Worm (Caenorhabditis elegans) whole organism, mixed stage, embryonic: ENCODE measurements around the gene srx-111.

Experiments used
- M03D4.4 ChIP-seq: sonication (generic microtip); optimal IDR thresholded peaks from 2 replicates; lab custom pipeline; 2017; ENCODE audit warnings: mild to moderate bottlenecking, missing genetic modification characterization, missing compliant biosample characterization
- bed-3 ChIP-seq: fragments of 200-800 bp; sonication (Bioruptor generic); optimal IDR thresholded peaks from 3 replicates; lab custom pipeline; 2018; ENCODE audit warnings: mild to moderate bottlenecking, missing genetic modification characterization, moderate library complexity, missing compliant biosample characterization
- blmp-1 ChIP-seq: fragments of 150-350 bp; optimal IDR thresholded peaks from 2 replicates; lab custom pipeline; 2014; ENCODE audit warnings: missing biosample characterization, missing genetic modification characterization
- ceh-39 ChIP-seq: fragments of 150-350 bp; optimal IDR thresholded peaks from 2 replicates; lab custom pipeline; 2014; ENCODE audit warnings: missing biosample characterization, missing genetic modification characterization
- ces-1 ChIP-seq: fragments of 150-350 bp; optimal IDR thresholded peaks from 2 replicates; lab custom pipeline; 2014; ENCODE audit warnings: missing biosample characterization, missing genetic modification reagents, missing genetic modification characterization
- cnd-1 ChIP-seq: fragments of 200-800 bp; sonication (Bioruptor generic); optimal IDR thresholded peaks from 2 replicates; lab custom pipeline; 2018; ENCODE audit warnings: mild to moderate bottlenecking, missing genetic modification characterization, missing compliant biosample characterization
- drap-1 ChIP-seq: fragments of 200-800 bp; sonication (Bioruptor generic); optimal IDR thresholded peaks from 3 replicates; lab custom pipeline; 2018; ENCODE audit warnings: mild to moderate bottlenecking, missing genetic modification characterization, missing compliant biosample characterization
- elt-1 ChIP-seq: sonication (generic microtip); optimal IDR thresholded peaks from 2 replicates; lab custom pipeline; 2017; ENCODE audit warnings: missing genetic modification characterization, mild to moderate bottlenecking, missing compliant biosample characterization, antibody characterized with exemption, moderate library complexity, borderline replicate concordance; ENCODE audit not compliant: insufficient read depth
- elt-3 ChIP-seq: fragments of 150-350 bp; optimal IDR thresholded peaks from 2 replicates; lab custom pipeline; 2014; ENCODE audit warnings: missing biosample characterization, missing genetic modification characterization
- flh-1 ChIP-seq: fragments of 200-800 bp; sonication (Bioruptor generic); optimal IDR thresholded peaks from 2 replicates; lab custom pipeline; 2018; ENCODE audit warnings: mild to moderate bottlenecking, missing genetic modification characterization, moderate library complexity, missing compliant biosample characterization
- ham-2 ChIP-seq: fragments of 200-800 bp; sonication (Bioruptor generic); optimal IDR thresholded peaks from 2 replicates; lab custom pipeline; 2018; ENCODE audit warnings: mild to moderate bottlenecking, missing genetic modification characterization, missing compliant biosample characterization
- hlh-1 ChIP-seq: fragments of 150-350 bp; optimal IDR thresholded peaks from 2 replicates; lab custom pipeline; 2014; ENCODE audit warnings: missing biosample characterization, missing genetic modification reagents, missing genetic modification characterization
- lin-13 ChIP-seq: fragments of 150-350 bp; optimal IDR thresholded peaks from 2 replicates; lab custom pipeline; 2014; ENCODE audit warnings: missing biosample characterization, missing genetic modification characterization
- lin-32 ChIP-seq: fragments of 200-800 bp; sonication (Bioruptor generic); optimal IDR thresholded peaks from 2 replicates; lab custom pipeline; 2018; ENCODE audit warnings: mild to moderate bottlenecking, missing genetic modification characterization, missing compliant biosample characterization
- lsy-2 ChIP-seq: fragments of 150-350 bp; optimal IDR thresholded peaks from 2 replicates; lab custom pipeline; 2014; ENCODE audit warnings: missing biosample characterization, missing genetic modification characterization
- mep-1 ChIP-seq: fragments of 150-350 bp; optimal IDR thresholded peaks from 2 replicates; lab custom pipeline; 2017; ENCODE audit warnings: missing biosample characterization, missing genetic modification reagents, missing genetic modification characterization, inconsistent platforms
- mls-2 ChIP-seq: sonication (generic microtip); optimal IDR thresholded peaks from 2 replicates; lab custom pipeline; 2016; ENCODE audit warnings: mild to moderate bottlenecking, missing genetic modification characterization, moderate library complexity, missing compliant biosample characterization
- nhr-12 ChIP-seq: fragments of 150-350 bp; optimal IDR thresholded peaks from 2 replicates; lab custom pipeline; 2014; ENCODE audit warnings: missing biosample characterization, missing genetic modification characterization
- nhr-2 ChIP-seq: fragments of 150-350 bp; optimal IDR thresholded peaks from 2 replicates; lab custom pipeline; 2014; ENCODE audit warnings: missing biosample characterization, missing genetic modification characterization
- nhr-237 ChIP-seq: fragments of 150-350 bp; optimal IDR thresholded peaks from 2 replicates; lab custom pipeline; 2014; ENCODE audit warnings: missing biosample characterization, missing genetic modification characterization
- nhr-76 ChIP-seq: sonication (generic microtip); optimal IDR thresholded peaks from 2 replicates; lab custom pipeline; 2017; ENCODE audit warnings: missing biosample characterization, missing genetic modification characterization
- pha-4 ChIP-seq: fragments of 150-350 bp; optimal IDR thresholded peaks from 2 replicates; lab custom pipeline; 2018; ENCODE audit warnings: missing biosample characterization, missing genetic modification reagents, missing genetic modification characterization
- sem-2 ChIP-seq: fragments of 200-800 bp; sonication (Bioruptor generic); optimal IDR thresholded peaks from 2 replicates; lab custom pipeline; 2018; ENCODE audit warnings: mild to moderate bottlenecking, missing genetic modification characterization, missing compliant biosample characterization
- snpc-4 ChIP-seq: fragments of 150-350 bp; optimal IDR thresholded peaks from 2 replicates; lab custom pipeline; 2014; ENCODE audit warnings: missing biosample characterization, missing genetic modification characterization
- sptf-1 ChIP-seq: sonication (generic microtip); optimal IDR thresholded peaks from 2 replicates; lab custom pipeline; 2017; ENCODE audit warnings: mild to moderate bottlenecking, missing genetic modification characterization, moderate library complexity, missing compliant biosample characterization
- tbx-8 ChIP-seq: fragments of 200-800 bp; sonication (Bioruptor generic); optimal IDR thresholded peaks from 2 replicates; lab custom pipeline; 2018; ENCODE audit warnings: mild to moderate bottlenecking, missing genetic modification characterization, moderate library complexity, missing compliant biosample characterization
- unc-120 ChIP-seq: sonication (generic microtip); optimal IDR thresholded peaks from 2 replicates; lab custom pipeline; 2017; ENCODE audit warnings: missing genetic modification characterization, missing compliant biosample characterization; ENCODE audit not compliant: poor library complexity, severe bottlenecking
- unc-39 ChIP-seq: fragments of 150-350 bp; optimal IDR thresholded peaks from 2 replicates; lab custom pipeline; 2014; ENCODE audit warnings: missing biosample characterization, missing genetic modification characterization
- unc-62 ChIP-seq: fragments of 150-350 bp; optimal IDR thresholded peaks from 2 replicates; lab custom pipeline; 2014; ENCODE audit warnings: missing biosample characterization, missing genetic modification reagents, missing genetic modification characterization
- ztf-11 ChIP-seq: fragments of 150-350 bp; optimal IDR thresholded peaks from 2 replicates; lab custom pipeline; 2014; ENCODE audit warnings: missing biosample characterization, missing genetic modification characterization

The srx-111 gene

ce11 chrII:3764486-3764885 lies 6.9 kb downstream of the srx-111 start, which contains the start of gene srx-112:
Gene srx-112, minus strand, starts transcription at chrII:3764586.
- TF ChIP-seq ham-2: no peak
- no peak for TF ChIP-seq blmp-1
- no peak for TF ChIP-seq tbx-8
- no peak for TF ChIP-seq elt-3 (tag; lab: Kevin White, UChicago)
- TF ChIP-seq lsy-2 (tag; lab: Kevin White, UChicago): no peak

DNA sequence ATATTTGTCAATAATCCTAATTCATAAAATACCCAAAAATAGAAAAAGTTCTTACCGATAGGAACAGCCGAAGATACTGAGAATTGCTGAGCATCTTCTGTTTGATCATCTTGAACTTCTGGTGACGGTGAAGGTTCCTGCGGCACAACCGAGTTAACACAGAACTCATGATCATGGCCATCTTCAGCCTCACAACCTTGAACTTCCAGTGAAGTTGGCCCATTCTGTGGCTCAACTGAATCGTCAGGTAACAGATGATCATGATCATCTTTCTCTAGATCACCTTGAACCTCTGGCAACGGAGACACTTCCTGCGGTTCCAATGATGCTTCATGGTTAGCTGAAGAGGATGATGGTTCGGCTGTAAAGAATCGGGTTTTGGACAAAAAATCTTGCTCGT lies 14.0 kb downstream of the srx-111 start:
- TF ChIP-seq lsy-2 (tag; lab: Kevin White, UChicago) (no peak), sptf-1 (tag; lab: Kevin White, UChicago) (no peak), nhr-12 (tag; lab: Kevin White, UChicago) (no peak), nhr-2 (tag; lab: Kevin White, UChicago) (no peak), M03D4.4 (tag; lab: Kevin White, UChicago) (no peak), unc-39 (tag; lab: Kevin White, UChicago) (no peak), bed-3 (GFP tag; lab: Kevin White, UChicago) (no peak), sem-2 (GFP tag; lab: Kevin White, UChicago) (no peak), nhr-76 (tag; lab: Kevin White, UChicago) (no peak), hlh-1 (tag; lab: Kevin White, UChicago) (no peak), pha-4 (tag; lab: Kevin White, UChicago) (no peak), ham-2 (no peak), unc-62 (GFP tag; lab: Kevin White, UChicago) (no peak), ces-1 (GFP tag; lab: Kevin White, UChicago) (no peak), blmp-1 (no peak)

ce11 chrII:3773130-3773529 lies 15.5 kb downstream of the srx-111 start, which contains the start of gene T24E12.10:
Gene T24E12.10, minus strand, starts transcription at chrII:3773230.
- TF ChIP-seq drap-1 (GFP tag; lab: Kevin White, UChicago): no peak
- no peak for TF ChIP-seq mep-1 (tag; lab: Kevin White, UChicago)
- no peak for TF ChIP-seq ham-2
- TF ChIP-seq lin-32: no peak
- no peak for TF ChIP-seq lin-13 (tag; lab: Kevin White, UChicago)
- no peak for TF ChIP-seq flh-1
- TF ChIP-seq mls-2 (tag; lab: Kevin White, UChicago): no peak
- no peak for TF ChIP-seq elt-3 (tag; lab: Kevin White, UChicago)

DNA sequence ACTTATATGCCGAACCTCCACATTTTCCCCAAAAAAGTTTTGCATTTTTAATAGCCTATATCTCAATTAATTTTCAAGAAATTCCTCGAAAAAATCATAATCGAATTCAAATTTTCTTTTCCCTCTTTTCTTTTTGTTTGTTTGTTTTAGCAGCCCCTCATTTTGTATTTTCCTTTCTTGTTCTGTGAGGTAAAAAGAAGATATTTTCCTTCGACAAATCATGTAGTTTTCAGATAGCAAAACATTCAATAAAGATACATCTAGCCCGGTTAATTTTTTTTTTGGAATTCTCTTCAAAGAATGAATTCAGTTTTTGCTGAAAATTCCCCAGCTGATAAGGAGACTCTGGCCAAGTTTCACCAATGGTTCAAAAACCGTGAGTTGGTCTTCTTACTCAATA lies 18.1 kb downstream of the srx-111 start, which contains the start of gene T24E12.3:
T24E12.3 (plus strand) TSS at position 301 of the 400 bp plus-strand sequence.
- TF ChIP-seq M03D4.4 (tag; lab: Kevin White, UChicago) (no peak), drap-1 (GFP tag; lab: Kevin White, UChicago) (no peak), blmp-1 (no peak), lsy-2 (tag; lab: Kevin White, UChicago) (no peak), elt-3 (tag; lab: Kevin White, UChicago) (no peak), unc-62 (GFP tag; lab: Kevin White, UChicago) (no peak), unc-39 (tag; lab: Kevin White, UChicago) (no peak), unc-120 (tag; lab: Kevin White, UChicago) (no peak), sptf-1 (tag; lab: Kevin White, UChicago) (no peak), nhr-76 (tag; lab: Kevin White, UChicago) (no peak), ceh-39 (tag; lab: Kevin White, UChicago) (no peak), cnd-1 (tag; lab: Kevin White, UChicago) (no peak), mep-1 (tag; lab: Kevin White, UChicago) (no peak), nhr-12 (tag; lab: Kevin White, UChicago) (no peak)

ce11 chrII:3777802-3778201 lies 20.2 kb downstream of the srx-111 start:
- TF ChIP-seq mep-1 (tag; lab: Kevin White, UChicago): no peak
- TF ChIP-seq flh-1: no peak
- no peak for TF ChIP-seq snpc-4 (tag; lab: Kevin White, UChicago)
- TF ChIP-seq tbx-8: no peak
- no peak for TF ChIP-seq elt-1
- no peak for TF ChIP-seq pha-4 (tag; lab: Kevin White, UChicago)
- no peak for TF ChIP-seq lin-13 (tag; lab: Kevin White, UChicago)
- TF ChIP-seq ham-2: no peak
- TF ChIP-seq bed-3 (GFP tag; lab: Kevin White, UChicago): no peak
- TF ChIP-seq ztf-11 (tag; lab: Kevin White, UChicago): no peak
- TF ChIP-seq unc-62 (GFP tag; lab: Kevin White, UChicago): no peak
- TF ChIP-seq cnd-1 (tag; lab: Kevin White, UChicago): no peak
- no peak for TF ChIP-seq nhr-12 (tag; lab: Kevin White, UChicago)
- no peak for TF ChIP-seq nhr-237 (tag; lab: Kevin White, UChicago)
